Fruit fly (Drosophila melanogaster): ENCODE measurements around the gene CG12012.

CG12012 gene

dm6 chr3L:3339695-3340226 lies 36.8 kb upstream of the CG12012 start:
- TF ChIP-seq sage (GFP tag; optimal IDR thresholded peaks at IDR 0.05), result no peak
- no peak for TF ChIP-seq Hr83 (GFP tag; optimal IDR thresholded peaks at IDR 0.05; ENCODE audit: poor library complexity, severe bottlenecking)
- peak; percentile 35 for TF ChIP-seq HLH106 (tag; optimal IDR thresholded peaks at IDR 0.05)
- no peak for TF ChIP-seq dmrt93B (GFP tag; optimal IDR thresholded peaks at IDR 0.05)
- no peak for TF ChIP-seq h (GFP tag; optimal IDR thresholded peaks at IDR 0.05)
- no peak for TF ChIP-seq pan (optimal IDR thresholded peaks at IDR 0.05)
- TF ChIP-seq jim (GFP tag; optimal IDR thresholded peaks at IDR 0.05), result no peak
- no peak for TF ChIP-seq sv (GFP tag; optimal IDR thresholded peaks at IDR 0.05)
- TF ChIP-seq usp (GFP tag; optimal IDR thresholded peaks at IDR 0.05), result no peak
- no peak for TF ChIP-seq Jra (GFP tag; optimal IDR thresholded peaks at IDR 0.05)
- peak; percentile 10 for TF ChIP-seq Hnf4 (GFP tag; optimal IDR thresholded peaks at IDR 0.05)
- peak; percentile 58 for TF ChIP-seq rgr (GFP tag; optimal IDR thresholded peaks at IDR 0.05)
- TF ChIP-seq foxo (GFP tag; optimal IDR thresholded peaks at IDR 0.05), result peak in 1 of 2 experiments; percentile 18
- TF ChIP-seq dsf (GFP tag; optimal IDR thresholded peaks at IDR 0.05; ENCODE audit: borderline replicate concordance), result no peak
- no peak for TF ChIP-seq Hr78 (GFP tag; optimal IDR thresholded peaks at IDR 0.05)
- no peak for TF ChIP-seq Mio (GFP tag; optimal IDR thresholded peaks at IDR 0.05)
- TF ChIP-seq Abd-B (GFP tag; optimal IDR thresholded peaks at IDR 0.05), result no peak
- peak; percentile 58 for TF ChIP-seq ey (GFP tag; optimal IDR thresholded peaks at IDR 0.05)
- no peak for TF ChIP-seq CrebA (GFP tag; optimal IDR thresholded peaks at IDR 0.05; ENCODE audit: borderline replicate concordance)
- TF ChIP-seq br (GFP tag; optimal IDR thresholded peaks at IDR 0.05), result peak; percentile 6
- TF ChIP-seq lola (GFP tag; optimal IDR thresholded peaks at IDR 0.05), result no peak
- TF ChIP-seq CG9705 (GFP tag; optimal IDR thresholded peaks at IDR 0.05), result no peak
- no peak for TF ChIP-seq woc (GFP tag; optimal IDR thresholded peaks at IDR 0.05)
- TF ChIP-seq Dif (GFP tag; optimal IDR thresholded peaks at IDR 0.05; ENCODE audit: partially characterized antibody), result no peak
- TF ChIP-seq Myc (optimal IDR thresholded peaks at IDR 0.05), result no peak
- TF ChIP-seq dl (GFP tag; optimal IDR thresholded peaks at IDR 0.05; ENCODE audit: insufficient read depth in 1 of 2, partially characterized antibody in 2 of 2), result no peak
- no peak for TF ChIP-seq GATAd (GFP tag; optimal IDR thresholded peaks at IDR 0.05)
- TF ChIP-seq Vsx2 (GFP tag; optimal IDR thresholded peaks at IDR 0.05; ENCODE audit: partially characterized antibody), result no peak
- TF ChIP-seq fru (GFP tag; optimal IDR thresholded peaks at IDR 0.05), result peak; percentile 44
- TF ChIP-seq Sp1 (GFP tag; optimal IDR thresholded peaks at IDR 0.05), result peak; percentile 26
- no peak for TF ChIP-seq tai (GFP tag; optimal IDR thresholded peaks at IDR 0.05)
- TF ChIP-seq Dfd (GFP tag; optimal IDR thresholded peaks at IDR 0.05), result no peak
- TF ChIP-seq psq (GFP tag; optimal IDR thresholded peaks at IDR 0.05), result peak; percentile 13
- peak; percentile 14 for TF ChIP-seq OdsH (GFP tag; optimal IDR thresholded peaks at IDR 0.05)
- TF ChIP-seq CG32264 (GFP tag; optimal IDR thresholded peaks at IDR 0.05), result no peak
- TF ChIP-seq N (GFP tag; optimal IDR thresholded peaks at IDR 0.05), result no peak
- no peak for TF ChIP-seq brk (GFP tag; optimal IDR thresholded peaks at IDR 0.05)
- TF ChIP-seq Rel (GFP tag; optimal IDR thresholded peaks at IDR 0.05), result no peak
- TF ChIP-seq Rel (tag; optimal IDR thresholded peaks at IDR 0.05), result no peak

- peak; percentile 10 for TF ChIP-seq tai (GFP tag; optimal IDR thresholded peaks at IDR 0.05)
- TF ChIP-seq Hr78 (GFP tag; optimal IDR thresholded peaks at IDR 0.05), result no peak
- TF ChIP-seq OdsH (GFP tag; optimal IDR thresholded peaks at IDR 0.05), result peak; percentile 63
- TF ChIP-seq fru (GFP tag; optimal IDR thresholded peaks at IDR 0.05), result peak; percentile 76
- TF ChIP-seq jim (GFP tag; optimal IDR thresholded peaks at IDR 0.05), result no peak
- peak; percentile 77 for TF ChIP-seq Sp1 (GFP tag; optimal IDR thresholded peaks at IDR 0.05)
- TF ChIP-seq Abd-B (GFP tag; optimal IDR thresholded peaks at IDR 0.05), result no peak
- peak in 1 of 2 experiments; percentile 77 for TF ChIP-seq foxo (GFP tag; optimal IDR thresholded peaks at IDR 0.05)
- TF ChIP-seq woc (GFP tag; optimal IDR thresholded peaks at IDR 0.05), result peak; percentile 74
- no peak for TF ChIP-seq Rel (GFP tag; optimal IDR thresholded peaks at IDR 0.05)
- TF ChIP-seq Rel (tag; optimal IDR thresholded peaks at IDR 0.05), result peak; percentile 13
- no peak for TF ChIP-seq N (GFP tag; optimal IDR thresholded peaks at IDR 0.05)
- TF ChIP-seq Hr83 (GFP tag; optimal IDR thresholded peaks at IDR 0.05; ENCODE audit: poor library complexity, severe bottlenecking), result no peak
- TF ChIP-seq Jra (GFP tag; optimal IDR thresholded peaks at IDR 0.05), result no peak
- TF ChIP-seq HLH106 (tag; optimal IDR thresholded peaks at IDR 0.05), result peak; percentile 58
- peak; percentile 3 for TF ChIP-seq brk (GFP tag; optimal IDR thresholded peaks at IDR 0.05)
- no peak for TF ChIP-seq Vsx2 (GFP tag; optimal IDR thresholded peaks at IDR 0.05; ENCODE audit: partially characterized antibody)
- peak; percentile 69 for TF ChIP-seq h (GFP tag; optimal IDR thresholded peaks at IDR 0.05)
- TF ChIP-seq ey (GFP tag; optimal IDR thresholded peaks at IDR 0.05), result peak; percentile 78
- peak; percentile 73 for TF ChIP-seq br (GFP tag; optimal IDR thresholded peaks at IDR 0.05)
- TF ChIP-seq pan (optimal IDR thresholded peaks at IDR 0.05), result no peak
- no peak for TF ChIP-seq dl (GFP tag; optimal IDR thresholded peaks at IDR 0.05; ENCODE audit: insufficient read depth in 1 of 2, partially characterized antibody in 2 of 2)
- TF ChIP-seq Dif (GFP tag; optimal IDR thresholded peaks at IDR 0.05; ENCODE audit: partially characterized antibody), result no peak
- TF ChIP-seq sv (GFP tag; optimal IDR thresholded peaks at IDR 0.05), result no peak
- peak; percentile 39 for TF ChIP-seq dmrt93B (GFP tag; optimal IDR thresholded peaks at IDR 0.05)
- no peak for TF ChIP-seq GATAd (GFP tag; optimal IDR thresholded peaks at IDR 0.05)
- TF ChIP-seq CG9705 (GFP tag; optimal IDR thresholded peaks at IDR 0.05), result peak; percentile 41
- no peak for TF ChIP-seq dsf (GFP tag; optimal IDR thresholded peaks at IDR 0.05; ENCODE audit: borderline replicate concordance)
- peak; percentile 75 for TF ChIP-seq Hnf4 (GFP tag; optimal IDR thresholded peaks at IDR 0.05)
- TF ChIP-seq psq (GFP tag; optimal IDR thresholded peaks at IDR 0.05), result peak; percentile 64
- no peak for TF ChIP-seq lola (GFP tag; optimal IDR thresholded peaks at IDR 0.05)
- TF ChIP-seq Myc (optimal IDR thresholded peaks at IDR 0.05), result no peak
- no peak for TF ChIP-seq usp (GFP tag; optimal IDR thresholded peaks at IDR 0.05)
- peak; percentile 49 for TF ChIP-seq sage (GFP tag; optimal IDR thresholded peaks at IDR 0.05)
- no peak for TF ChIP-seq CrebA (GFP tag; optimal IDR thresholded peaks at IDR 0.05; ENCODE audit: borderline replicate concordance)
- peak; percentile 15 for TF ChIP-seq Mio (GFP tag; optimal IDR thresholded peaks at IDR 0.05)
- no peak for TF ChIP-seq Dfd (GFP tag; optimal IDR thresholded peaks at IDR 0.05)
- no peak for TF ChIP-seq CG32264 (GFP tag; optimal IDR thresholded peaks at IDR 0.05)
- peak; percentile 76 for TF ChIP-seq rgr (GFP tag; optimal IDR thresholded peaks at IDR 0.05)
These were observed 34.1 kb upstream of the CG12012 start for dm6 chr3L:3342307-3342940.
